Worm (Caenorhabditis elegans): Measurements from ENCODE around the gene R02D5.6.

R02D5.6 gene

ce11 chrV:14530813-14531212 lies 12.9 kb upstream of the R02D5.6 start, which contains the start of gene kcnl-4:
Gene kcnl-4, plus strand, starts transcription at chrV:14531113.
- TF ChIP-seq nhr-25 (tag; optimal IDR thresholded peaks at IDR 0.05) = no peak
- TF ChIP-seq ZK546.5 (tag; optimal IDR thresholded peaks at IDR 0.05) = no peak
- no peak for TF ChIP-seq nhr-129 (tag; optimal IDR thresholded peaks at IDR 0.05)
- TF ChIP-seq nhr-6 (tag; optimal IDR thresholded peaks at IDR 0.05) = no peak
- TF ChIP-seq nhr-21 (tag; optimal IDR thresholded peaks at IDR 0.05) = no peak
- TF ChIP-seq R02D3.7 (tag; optimal IDR thresholded peaks at IDR 0.05) = no peak
- no peak for TF ChIP-seq gmeb-1 (tag; optimal IDR thresholded peaks at IDR 0.05)
- TF ChIP-seq unc-55 (GFP tag; optimal IDR thresholded peaks at IDR 0.05) = no peak

DNA sequence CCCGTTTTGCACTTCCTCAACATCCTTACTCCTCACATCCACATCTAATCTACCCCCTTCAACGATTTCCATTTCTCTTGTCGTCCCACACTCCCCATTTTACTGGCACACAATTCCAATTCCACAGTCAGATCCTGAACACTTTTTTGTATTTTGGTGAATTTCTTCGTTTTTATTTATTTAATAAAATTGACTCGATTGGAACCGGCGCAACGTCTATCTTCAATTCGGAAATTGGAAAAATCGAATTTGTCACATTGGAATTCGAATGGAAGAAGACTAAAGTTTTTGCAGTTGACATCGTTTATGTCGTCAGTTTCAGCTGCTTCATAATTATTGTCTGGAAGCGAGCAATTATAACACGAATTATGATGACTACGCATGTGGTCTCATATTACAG lies 9.3 kb upstream of the R02D5.6 start:
- TF ChIP-seq nhr-77 (tag; optimal IDR thresholded peaks at IDR 0.05) (no peak), ztf-4 (tag; optimal IDR thresholded peaks at IDR 0.05) (no peak), ZK546.5 (tag; optimal IDR thresholded peaks at IDR 0.05) (no peak), peb-1 (tag; optimal IDR thresholded peaks at IDR 0.05) (no peak), aly-2 (tag; optimal IDR thresholded peaks at IDR 0.05) (no peak), ceh-16 (tag; optimal IDR thresholded peaks at IDR 0.05) (no peak), ama-1 (optimal IDR thresholded peaks at IDR 0.05) (no peak), unc-62 (GFP tag; optimal IDR thresholded peaks at IDR 0.05) (no peak), nhr-6 (tag; optimal IDR thresholded peaks at IDR 0.05) (no peak), dmd-4 (tag; optimal IDR thresholded peaks at IDR 0.05) (no peak), nhr-10 (tag; optimal IDR thresholded peaks at IDR 0.05) (no peak), sma-3 (GFP tag; optimal IDR thresholded peaks at IDR 0.05) (no peak), mab-5 (tag; optimal IDR thresholded peaks at IDR 0.05) (no peak), elt-3 (tag; optimal IDR thresholded peaks at IDR 0.05) (no peak), F13H6.1 (tag; optimal IDR thresholded peaks at IDR 0.05) (no peak)

ce11 chrV:14525089-14525488 lies 7.2 kb upstream of the R02D5.6 start, which contains the start of gene hda-1:
Gene hda-1, plus strand, starts transcription at chrV:14525389.
- TF ChIP-seq R02D3.7 (tag; optimal IDR thresholded peaks at IDR 0.05) (no peak), lin-39 (tag; optimal IDR thresholded peaks at IDR 0.05) (no peak), ceh-16 (tag; optimal IDR thresholded peaks at IDR 0.05) (no peak), lin-13 (GFP tag; optimal IDR thresholded peaks at IDR 0.05) (no peak)

- TF ChIP-seq nhr-23 (tag; optimal IDR thresholded peaks at IDR 0.05) (no peak), gmeb-1 (tag; optimal IDR thresholded peaks at IDR 0.05) (peak; percentile 17), crh-2 (tag; optimal IDR thresholded peaks at IDR 0.05) (peak; percentile 27), Y55F3AM.14 (GFP tag; optimal IDR thresholded peaks at IDR 0.05) (no peak), C34F6.9 (tag; optimal IDR thresholded peaks at IDR 0.05) (peak; percentile 23), skn-1 (tag; optimal IDR thresholded peaks at IDR 0.05) (peak; percentile 60), dmd-4 (tag; optimal IDR thresholded peaks at IDR 0.05) (no peak), ama-1 (optimal IDR thresholded peaks at IDR 0.05) (no peak), nhr-21 (tag; optimal IDR thresholded peaks at IDR 0.05) (peak; percentile 10), sma-3 (GFP tag; optimal IDR thresholded peaks at IDR 0.05) (peak; percentile 47), snpc-4 (tag; optimal IDR thresholded peaks at IDR 0.05) (peak; percentile 16), blmp-1 (tag; optimal IDR thresholded peaks at IDR 0.05; ENCODE audit: insufficient read depth) (no peak), mab-5 (tag; optimal IDR thresholded peaks at IDR 0.05) (no peak), nhr-237 (tag; optimal IDR thresholded peaks at IDR 0.05) (no peak), alr-1 (tag; optimal IDR thresholded peaks at IDR 0.05) (no peak), fos-1 (tag; optimal IDR thresholded peaks at IDR 0.05) (peak; percentile 35), lin-13 (GFP tag; optimal IDR thresholded peaks at IDR 0.05) (peak; percentile 20), elt-3 (tag; optimal IDR thresholded peaks at IDR 0.05) (no peak), sma-9 (GFP tag; optimal IDR thresholded peaks at IDR 0.05) (no peak), sma-9 (tag; optimal IDR thresholded peaks at IDR 0.05) (no peak), unc-55 (GFP tag; optimal IDR thresholded peaks at IDR 0.05) (peak; percentile 74), nhr-25 (tag; optimal IDR thresholded peaks at IDR 0.05) (peak; percentile 56), nhr-6 (tag; optimal IDR thresholded peaks at IDR 0.05) (no peak), mbf-1 (tag; optimal IDR thresholded peaks at IDR 0.05) (no peak), F13H6.1 (tag; optimal IDR thresholded peaks at IDR 0.05) (peak; percentile 34), nhr-12 (tag; optimal IDR thresholded peaks at IDR 0.05) (no peak), aly-2 (tag; optimal IDR thresholded peaks at IDR 0.05) (no peak), ceh-16 (tag; optimal IDR thresholded peaks at IDR 0.05) (no peak), nhr-77 (tag; optimal IDR thresholded peaks at IDR 0.05) (no peak), nhr-129 (tag; optimal IDR thresholded peaks at IDR 0.05) (peak; percentile 34), lsy-2 (tag; optimal IDR thresholded peaks at IDR 0.05) (peak in 1 of 2 experiments; percentile 52), nhr-10 (tag; optimal IDR thresholded peaks at IDR 0.05) (no peak)
Measured at ce11 chrV:14523788-14524582, 6.1 kb upstream of the R02D5.6 start, which contains the start of gene ril-1. Gene ril-1, minus strand, starts transcription at chrV:14524129.

Measured in whole organism, L2 larva.